Fruit fly (Drosophila melanogaster) whole organism, embryonic: ENCODE results near the gene Etl1.

ENCODE experiments used
- Adf1 ChIP-seq: fragments of 200-800 bp; sonication (Bioruptor generic); IDR thresholded peaks from 2 replicates; pipeline ENCODE4 v1.3.6; 2022; ENCODE audit warnings: missing biosample characterization, missing genetic modification characterization
- Antp ChIP-seq: fragments of 200-800 bp; sonication (Bioruptor generic); optimal IDR thresholded peaks from 3 replicates; lab custom pipeline; 2016; ENCODE audit warnings: missing biosample characterization, missing genetic modification characterization
- Atf3 ChIP-seq: fragments of 200-800 bp; sonication (Bioruptor generic); optimal IDR thresholded peaks from 3 replicates; lab custom pipeline; 2016; ENCODE audit warnings: missing biosample characterization, missing genetic modification characterization
- Bteb2 ChIP-seq: fragments of 200-800 bp; sonication (Bioruptor generic); optimal IDR thresholded peaks from 2 replicates; lab custom pipeline; 2016; ENCODE audit warnings: missing biosample characterization, missing genetic modification characterization
- CG10209 ChIP-seq: fragments of 200-800 bp; sonication (Bioruptor generic); optimal IDR thresholded peaks from 3 replicates; lab custom pipeline; 2017; ENCODE audit warnings: missing biosample characterization, mild to moderate bottlenecking, missing genetic modification characterization, missing genetic modification reagents
- CG10959 ChIP-seq: fragments of 200-800 bp; sonication (Bioruptor generic); IDR thresholded peaks from 2 replicates; pipeline ENCODE4 v1.3.6; 2022; ENCODE audit warnings: missing biosample characterization, missing genetic modification characterization
- CG11398 ChIP-seq: fragments of 200-800 bp; sonication (Bioruptor generic); optimal IDR thresholded peaks from 2 replicates; lab custom pipeline; 2016; ENCODE audit warnings: missing biosample characterization, missing genetic modification characterization
- CG12659 ChIP-seq: fragments of 200-800 bp; sonication (Bioruptor generic); optimal IDR thresholded peaks from 3 replicates; lab custom pipeline; 2017; ENCODE audit warnings: mild to moderate bottlenecking, missing biosample characterization, missing genetic modification reagents, missing genetic modification characterization
- CG16813 ChIP-seq: fragments of 200-800 bp; sonication (Bioruptor generic); IDR thresholded peaks from 3 replicates; pipeline ENCODE4 v1.3.6; 2022; ENCODE audit warnings: missing biosample characterization, missing genetic modification characterization; ENCODE audit not compliant: partially characterized antibody
- CG17612 ChIP-seq: fragments of 200-800 bp; sonication (Bioruptor generic); IDR thresholded peaks from 2 replicates; pipeline ENCODE4 v1.3.6; 2022; ENCODE audit warnings: missing biosample characterization, missing genetic modification characterization
- CG18619 ChIP-seq: fragments of 200-800 bp; sonication (Bioruptor generic); optimal IDR thresholded peaks from 3 replicates; lab custom pipeline; 2017; ENCODE audit warnings: missing biosample characterization, mild to moderate bottlenecking, missing genetic modification characterization
- CG3065 ChIP-seq: fragments of 200-800 bp; sonication (Bioruptor generic); optimal IDR thresholded peaks from 2 replicates; lab custom pipeline; 2016; ENCODE audit warnings: missing biosample characterization, missing genetic modification characterization
- CG34422 ChIP-seq: fragments of 200-800 bp; sonication (Bioruptor generic); IDR thresholded peaks from 3 replicates; pipeline ENCODE4 v1.3.6; 2022; ENCODE audit warnings: missing biosample characterization, missing genetic modification characterization
- CG6854 ChIP-seq: fragments of 200-800 bp; sonication (Bioruptor generic); optimal IDR thresholded peaks from 3 replicates; lab custom pipeline; 2017; ENCODE audit warnings: missing biosample characterization, mild to moderate bottlenecking, missing genetic modification characterization
- CG7372 ChIP-seq: fragments of 200-800 bp; sonication (Bioruptor generic); IDR thresholded peaks from 2 replicates; pipeline ENCODE4 v1.3.6; 2022; ENCODE audit warnings: missing biosample characterization, missing genetic modification characterization
- CG7556 ChIP-seq: fragments of 200-800 bp; sonication (Bioruptor generic); optimal IDR thresholded peaks from 2 replicates; lab custom pipeline; 2017; ENCODE audit warnings: missing biosample characterization, mild to moderate bottlenecking, missing genetic modification characterization
- CG8359 ChIP-seq: fragments of 200-800 bp; sonication (Bioruptor generic); optimal IDR thresholded peaks from 2 replicates; lab custom pipeline; 2017; ENCODE audit warnings: missing biosample characterization, mild to moderate bottlenecking, missing genetic modification characterization, borderline replicate concordance
- CG9609 ChIP-seq: fragments of 200-800 bp; sonication (Bioruptor generic); optimal IDR thresholded peaks from 3 replicates; lab custom pipeline; 2016; ENCODE audit warnings: missing biosample characterization, missing genetic modification characterization
- D19B ChIP-seq: fragments of 200-800 bp; sonication (Bioruptor generic); optimal IDR thresholded peaks from 2 replicates; lab custom pipeline; 2017; ENCODE audit warnings: missing biosample characterization, mild to moderate bottlenecking, missing genetic modification characterization
- Dek ChIP-seq: fragments of 200-800 bp; sonication (Bioruptor generic); optimal IDR thresholded peaks from 3 replicates; lab custom pipeline; 2019; ENCODE audit warnings: missing biosample characterization, mild to moderate bottlenecking, missing genetic modification characterization, moderate library complexity
- HLH4C ChIP-seq: fragments of 200-800 bp; sonication (Bioruptor generic); IDR thresholded peaks from 3 replicates; pipeline ENCODE4 v1.3.6; 2022; ENCODE audit warnings: missing biosample characterization, missing genetic modification characterization; ENCODE audit not compliant: partially characterized antibody
- HmgZ ChIP-seq: fragments of 200-800 bp; sonication (Bioruptor generic); optimal IDR thresholded peaks from 2 replicates; lab custom pipeline; 2018; ENCODE audit warnings: missing biosample characterization, mild to moderate bottlenecking, missing genetic modification characterization
- Hmx ChIP-seq: fragments of 200-800 bp; sonication (Bioruptor generic); optimal IDR thresholded peaks from 2 replicates; lab custom pipeline; 2016; ENCODE audit warnings: missing biosample characterization, missing genetic modification characterization
- MTF-1 ChIP-seq: fragments of 200-800 bp; sonication (Bioruptor generic); optimal IDR thresholded peaks from 2 replicates; lab custom pipeline; 2018; ENCODE audit warnings: missing biosample characterization, mild to moderate bottlenecking, missing genetic modification characterization, borderline replicate concordance
- Mes4 ChIP-seq: fragments of 200-800 bp; sonication (Bioruptor generic); optimal IDR thresholded peaks from 2 replicates; lab custom pipeline; 2016; ENCODE audit warnings: missing biosample characterization, missing genetic modification characterization
- TFAM ChIP-seq: fragments of 200-800 bp; sonication (Bioruptor generic); optimal IDR thresholded peaks from 2 replicates; lab custom pipeline; 2017; ENCODE audit warnings: missing biosample characterization, missing genetic modification characterization, inconsistent platforms
- Xbp1 ChIP-seq: fragments of 200-800 bp; sonication (Bioruptor generic); optimal IDR thresholded peaks from 3 replicates; lab custom pipeline; 2016; ENCODE audit warnings: missing biosample characterization, mild to moderate bottlenecking, missing genetic modification characterization
- ap ChIP-seq: fragments of 200-800 bp; sonication (Bioruptor generic); IDR thresholded peaks from 2 replicates; pipeline ENCODE4 v1.3.6; 2022; ENCODE audit warnings: missing biosample characterization, missing genetic modification characterization
- ase ChIP-seq: fragments of 200-800 bp; sonication (Bioruptor generic); IDR thresholded peaks from 3 replicates; pipeline ENCODE4 v1.3.6; 2022; ENCODE audit warnings: missing biosample characterization, missing genetic modification characterization
- ash1 ChIP-seq: fragments of 200-800 bp; sonication (Bioruptor generic); optimal IDR thresholded peaks from 2 replicates; lab custom pipeline; 2018; ENCODE audit warnings: missing biosample characterization, mild to moderate bottlenecking, missing genetic modification characterization
- bbx ChIP-seq: fragments of 200-800 bp; sonication (Bioruptor generic); IDR thresholded peaks from 2 replicates; pipeline ENCODE4 v1.3.6; 2022; ENCODE audit warnings: missing biosample characterization, missing genetic modification characterization; ENCODE audit not compliant: partially characterized antibody
- dimm ChIP-seq: fragments of 200-800 bp; sonication (Bioruptor generic); IDR thresholded peaks from 2 replicates; pipeline ENCODE4 v1.3.6; 2022; ENCODE audit warnings: missing biosample characterization, missing genetic modification characterization
- eve ChIP-seq, 2 experiments: fragments of >200 bp; optimal IDR thresholded peaks; 2 replicates each; lab custom pipeline; 2017; ENCODE audit warnings: missing biosample characterization in 2 of 2, missing genetic modification characterization in 2 of 2
- gce ChIP-seq: fragments of 200-800 bp; sonication (Bioruptor generic); IDR thresholded peaks from 3 replicates; pipeline ENCODE4 v1.3.6; 2022; ENCODE audit warnings: missing biosample characterization, missing genetic modification characterization
- gro ChIP-seq: fragments of 200-800 bp; sonication (Bioruptor generic); optimal IDR thresholded peaks from 2 replicates; lab custom pipeline; 2016; ENCODE audit warnings: missing biosample characterization, missing genetic modification characterization
- gsb-n ChIP-seq: fragments of 200-800 bp; sonication (Bioruptor generic); optimal IDR thresholded peaks from 3 replicates; lab custom pipeline; 2018; ENCODE audit warnings: missing biosample characterization, mild to moderate bottlenecking, missing genetic modification characterization
- jigr1 ChIP-seq: fragments of 200-800 bp; sonication (Bioruptor generic); IDR thresholded peaks from 3 replicates; pipeline ENCODE4 v1.3.6; 2022; ENCODE audit warnings: missing biosample characterization, missing genetic modification characterization
- lola ChIP-seq, 3 experiments: fragments of >200 bp in 2 of 3; fragments of 200-800 bp in 1 of 3; sonication (Bioruptor generic) in 1 of 3; optimal IDR thresholded peaks; 2 replicates each; lab custom pipeline; 2017 to 2019; ENCODE audit warnings: missing biosample characterization in 3 of 3, missing genetic modification characterization in 3 of 3, mild to moderate bottlenecking in 1 of 3, moderate library complexity in 1 of 3
- maf-S ChIP-seq: fragments of 200-800 bp; sonication (Bioruptor generic); optimal IDR thresholded peaks from 2 replicates; lab custom pipeline; 2016; ENCODE audit warnings: missing biosample characterization, missing genetic modification characterization
- nau ChIP-seq: fragments of 200-800 bp; sonication (Bioruptor generic); optimal IDR thresholded peaks from 3 replicates; lab custom pipeline; 2017; ENCODE audit warnings: missing biosample characterization, mild to moderate bottlenecking, missing genetic modification characterization, missing genetic modification reagents
- nmo ChIP-seq: fragments of 200-800 bp; sonication (Bioruptor generic); optimal IDR thresholded peaks from 2 replicates; lab custom pipeline; 2018; ENCODE audit warnings: missing biosample characterization, mild to moderate bottlenecking, missing genetic modification characterization, moderate library complexity
- run ChIP-seq: fragments of 200-800 bp; sonication (Bioruptor generic); optimal IDR thresholded peaks from 3 replicates; lab custom pipeline; 2018; ENCODE audit warnings: missing biosample characterization, mild to moderate bottlenecking, missing genetic modification characterization
- scrt ChIP-seq: fragments of 200-800 bp; sonication (Bioruptor generic); optimal IDR thresholded peaks from 2 replicates; lab custom pipeline; 2018; ENCODE audit warnings: missing biosample characterization, mild to moderate bottlenecking, missing genetic modification characterization, moderate library complexity
- sens ChIP-seq: fragments of 200-800 bp; sonication (Bioruptor generic); peaks from one replicate; lab custom pipeline; 2016; ENCODE audit warnings: missing biosample characterization, missing genetic modification characterization
- sima ChIP-seq: fragments of 200-800 bp; sonication (Bioruptor generic); optimal IDR thresholded peaks from 2 replicates; lab custom pipeline; 2016; ENCODE audit warnings: missing biosample characterization, missing genetic modification characterization
- sob ChIP-seq: fragments of 200-800 bp; sonication (Bioruptor generic); IDR thresholded peaks from 2 replicates; pipeline ENCODE4 v1.3.6; 2022; ENCODE audit warnings: missing biosample characterization, missing genetic modification characterization
- stwl ChIP-seq: fragments of 200-800 bp; sonication (Bioruptor generic); optimal IDR thresholded peaks from 3 replicates; lab custom pipeline; 2018; ENCODE audit warnings: missing biosample characterization, mild to moderate bottlenecking, missing genetic modification characterization, moderate library complexity
- tap ChIP-seq: fragments of 200-800 bp; optimal IDR thresholded peaks from 3 replicates; lab custom pipeline; 2019; ENCODE audit warnings: missing biosample characterization, mild to moderate bottlenecking, missing genetic modification characterization, moderate library complexity
- twi ChIP-seq: fragments of 200-800 bp; optimal IDR thresholded peaks from 2 replicates; lab custom pipeline; 2019; ENCODE audit warnings: missing biosample characterization, mild to moderate bottlenecking, missing genetic modification characterization, moderate library complexity
- unc-4 ChIP-seq: fragments of 200-800 bp; sonication (Bioruptor generic); IDR thresholded peaks from 2 replicates; pipeline ENCODE4 v1.3.6; 2022; ENCODE audit warnings: missing biosample characterization, missing genetic modification characterization; ENCODE audit not compliant: partially characterized antibody
- yki ChIP-seq: fragments of >200 bp; optimal IDR thresholded peaks from 3 replicates; lab custom pipeline; 2018

Etl1 gene

dm6 chr2L:9954119-9954518, 41.7 kb upstream of the Etl1 start, which contains the start of the genes CG13126 and CG4709 (continued):
- peak; percentile 45; the same call in 1 of the 2 replicates for TF ChIP-seq dimm (GFP tag; lab: Robert Waterston, UW)
- no peak for TF ChIP-seq Mes4 (GFP tag; lab: Kevin White, UChicago)
- TF ChIP-seq lola (GFP tag; optimal IDR thresholded peaks at IDR 0.05; lab: Kevin White, UChicago): peak in 1 of 3 experiments; percentile 90
- TF ChIP-seq HmgZ: peak; percentile 85
- peak; percentile 85 for TF ChIP-seq nau (GFP tag; lab: Kevin White, UChicago)
- peak; percentile 90 for TF ChIP-seq Xbp1 (GFP tag; lab: Kevin White, UChicago)
- peak; percentile 35; the same call in 1 of the 3 replicates for TF ChIP-seq jigr1 (GFP tag; lab: Robert Waterston, UW)
- peak; percentile 93 for TF ChIP-seq gsb-n (tag; lab: Kevin White, UChicago)
- TF ChIP-seq MTF-1 (GFP tag; lab: Kevin White, UChicago): peak; percentile 67
- TF ChIP-seq run: peak; percentile 88
- peak; percentile 89 for TF ChIP-seq ase (GFP tag; lab: Robert Waterston, UW)
- 0 out of 2 replicates have a peak, but pooled peaks have one; percentile 25 for TF ChIP-seq unc-4 (GFP tag; lab: Robert Waterston, UW)
- no peak for TF ChIP-seq maf-S
- TF ChIP-seq Hmx (GFP tag; lab: Kevin White, UChicago): no peak
- TF ChIP-seq Adf1: peak; percentile 70
- TF ChIP-seq stwl (tag; lab: Kevin White, UChicago): peak; percentile 81
- peak; percentile 83 for TF ChIP-seq ap (GFP tag; lab: Robert Waterston, UW)
- TF ChIP-seq CG12659 (GFP tag; lab: Kevin White, UChicago): peak; percentile 90
- peak; percentile 76 for TF ChIP-seq CG8359 (GFP tag; lab: Kevin White, UChicago)
- peak; percentile 87 for TF ChIP-seq CG18619 (GFP tag; lab: Kevin White, UChicago)
- TF ChIP-seq Antp (GFP tag; lab: Kevin White, UChicago): peak; percentile 13
- peak; percentile 80 for TF ChIP-seq CG10959 (GFP tag; lab: Robert Waterston, UW)
- peak; percentile 92 for TF ChIP-seq tap
- 0 out of 2 replicates have a peak, but pooled peaks have one; percentile 30 for TF ChIP-seq CG17612
- TF ChIP-seq TFAM (GFP tag; lab: Kevin White, UChicago): peak; percentile 43
- peak; percentile 92 for TF ChIP-seq CG7556 (GFP tag; lab: Kevin White, UChicago)
- TF ChIP-seq CG34422: peak; percentile 93
- peak; percentile 49 for TF ChIP-seq Bteb2 (GFP tag; lab: Kevin White, UChicago)
- no peak for TF ChIP-seq sima
- TF ChIP-seq D19B: peak; percentile 81
- TF ChIP-seq gro: peak; percentile 0
- TF ChIP-seq twi (tag; lab: Kevin White, UChicago): peak; percentile 81
- peak; percentile 91 for TF ChIP-seq CG10209 (GFP tag; lab: Kevin White, UChicago)
- TF ChIP-seq HLH4C (GFP tag; lab: Robert Waterston, UW): no peak
- 0 out of 2 replicates have a peak, but pooled peaks have one; percentile 18 for TF ChIP-seq bbx (GFP tag; lab: Robert Waterston, UW)
- TF ChIP-seq gce (GFP tag; lab: Robert Waterston, UW): peak; percentile 73; the same call in 2 of the 3 replicates
- TF ChIP-seq CG9609 (GFP tag; lab: Kevin White, UChicago): no peak
- no peak for TF ChIP-seq ash1 (GFP tag; lab: Kevin White, UChicago)
- TF ChIP-seq Atf3 (GFP tag; lab: Kevin White, UChicago): peak; percentile 29
- TF ChIP-seq CG7372 (GFP tag; lab: Robert Waterston, UW): peak; percentile 83
- no peak for TF ChIP-seq CG16813 (GFP tag; lab: Robert Waterston, UW)
- TF ChIP-seq scrt (GFP tag; lab: Kevin White, UChicago): peak; percentile 87
- TF ChIP-seq CG3065 (GFP tag; lab: Kevin White, UChicago): peak; percentile 84
- TF ChIP-seq Dek (tag; lab: Kevin White, UChicago): peak; percentile 92
- no peak for TF ChIP-seq eve (GFP tag; optimal IDR thresholded peaks at IDR 0.05; lab: Kevin White, UChicago)
- TF ChIP-seq CG11398 (GFP tag; lab: Kevin White, UChicago): no peak
- peak; percentile 91 for TF ChIP-seq sob
- peak; percentile 87 for TF ChIP-seq CG6854
- TF ChIP-seq yki (lab: Kevin White, UChicago): no peak
- peak; percentile 96 for TF ChIP-seq sens
- TF ChIP-seq nmo (GFP tag; lab: Kevin White, UChicago): peak; percentile 97
